Worm (Caenorhabditis elegans): ENCODE measurements around the gene D1079.1.

Gene D1079.1

ce11 chrX:4402854-4403253 is at the start of gene D1079.1:
D1079.1 (plus strand) TSS chrX:4403154.
- no peak for TF ChIP-seq ceh-45 (GFP tag; IDR thresholded peaks at IDR 0.05)
- TF ChIP-seq C38D4.7 (GFP tag; optimal IDR thresholded peaks at IDR 0.05), result no peak
- no peak for TF ChIP-seq tbx-7 (tag; optimal IDR thresholded peaks at IDR 0.05)
- no peak for TF ChIP-seq mec-3 (tag; optimal IDR thresholded peaks at IDR 0.05; ENCODE audit: borderline replicate concordance)
- no peak for TF ChIP-seq hlh-8 (tag; optimal IDR thresholded peaks at IDR 0.05)
- TF ChIP-seq ceh-48 (tag; optimal IDR thresholded peaks at IDR 0.05), result no peak
- TF ChIP-seq hlh-15 (tag; optimal IDR thresholded peaks at IDR 0.05), result no peak
- TF ChIP-seq F13H6.1 (tag; optimal IDR thresholded peaks at IDR 0.05), result no peak
- TF ChIP-seq ceh-34 (tag; optimal IDR thresholded peaks at IDR 0.05), result no peak
- no peak for TF ChIP-seq elt-4 (tag; optimal IDR thresholded peaks at IDR 0.05)
- TF ChIP-seq pha-4 (tag; optimal IDR thresholded peaks at IDR 0.05), result no peak
- no peak for TF ChIP-seq lin-11 (tag; optimal IDR thresholded peaks at IDR 0.05)
- TF ChIP-seq pros-1 (tag; optimal IDR thresholded peaks at IDR 0.05), result no peak
- TF ChIP-seq zip-5 (tag; optimal IDR thresholded peaks at IDR 0.05), result no peak
- TF ChIP-seq Y22D7AL.16 (tag; optimal IDR thresholded peaks at IDR 0.05), result no peak
- no peak for TF ChIP-seq hlh-13 (GFP tag; optimal IDR thresholded peaks at IDR 0.05)
- TF ChIP-seq eyg-1 (tag; optimal IDR thresholded peaks at IDR 0.05), result no peak
- no peak for TF ChIP-seq fax-1 (tag; optimal IDR thresholded peaks at IDR 0.05)
- TF ChIP-seq unc-55 (GFP tag; optimal IDR thresholded peaks at IDR 0.05), result no peak

ce11 chrX:4353318-4353717 is 49.6 kb upstream of the D1079.1 start, which contains the start of gene col-165:
col-165 (plus strand) TSS chrX:4353618.
- TF ChIP-seq ceh-2 (tag; optimal IDR thresholded peaks at IDR 0.05) (no peak), hlh-15 (tag; optimal IDR thresholded peaks at IDR 0.05) (no peak), pqm-1 (tag; optimal IDR thresholded peaks at IDR 0.05) (no peak), tbx-2 (tag; optimal IDR thresholded peaks at IDR 0.05) (no peak), unc-3 (GFP tag; conservative IDR thresholded peaks at IDR 0.05) (no peak), unc-3 (tag; optimal IDR thresholded peaks at IDR 0.05) (no peak), ceh-45 (GFP tag; IDR thresholded peaks at IDR 0.05) (no peak)

- TF ChIP-seq syd-9 (tag; optimal IDR thresholded peaks at IDR 0.05) (no peak), zip-5 (tag; optimal IDR thresholded peaks at IDR 0.05) (no peak), ceh-48 (tag; optimal IDR thresholded peaks at IDR 0.05) (no peak), che-1 (tag; optimal IDR thresholded peaks at IDR 0.05) (no peak), ceh-9 (tag; optimal IDR thresholded peaks at IDR 0.05) (no peak), hlh-6 (tag; optimal IDR thresholded peaks at IDR 0.05) (no peak), sox-4 (tag; optimal IDR thresholded peaks at IDR 0.05) (no peak)
Measured at ce11 chrX:4357467-4357866, 45.5 kb upstream of the D1079.1 start, which contains the start of gene F14H12.6. F14H12.6 (minus strand) TSS chrX:4357567.

ce11 chrX:4359030-4359429 is 43.9 kb upstream of the D1079.1 start:
- TF ChIP-seq K02D7.2 (tag; optimal IDR thresholded peaks at IDR 0.05) (no peak), syd-9 (tag; optimal IDR thresholded peaks at IDR 0.05) (no peak), hlh-8 (tag; optimal IDR thresholded peaks at IDR 0.05) (no peak), dve-1 (tag; optimal IDR thresholded peaks at IDR 0.05) (no peak)

- TF ChIP-seq C38D4.7 (GFP tag; optimal IDR thresholded peaks at IDR 0.05) (no peak), nhr-232 (tag; optimal IDR thresholded peaks at IDR 0.05) (no peak), che-1 (tag; optimal IDR thresholded peaks at IDR 0.05) (no peak), unc-3 (GFP tag; conservative IDR thresholded peaks at IDR 0.05) (no peak), unc-3 (tag; optimal IDR thresholded peaks at IDR 0.05) (no peak)
Measured at ce11 chrX:4362522-4362921, 40.4 kb upstream of the D1079.1 start, which contains the start of gene F14H12.7. F14H12.7 (minus strand) TSS chrX:4362622.

- TF ChIP-seq ceh-24 (tag; optimal IDR thresholded peaks at IDR 0.05) (no peak), pha-4 (tag; optimal IDR thresholded peaks at IDR 0.05) (no peak), che-1 (tag; optimal IDR thresholded peaks at IDR 0.05) (no peak)
Measured at ce11 chrX:4363200-4363599, 39.8 kb upstream of the D1079.1 start, which contains the start of gene F14H12.17. F14H12.17 (minus strand) TSS chrX:4363300.

Measured in whole organism, late embryonic.